Fruit fly (Drosophila melanogaster): ENCODE results near the gene Pop1.

- no peak for TF ChIP-seq CG32532 (GFP tag; IDR thresholded peaks at IDR 0.05)
- no peak for TF ChIP-seq sob (GFP tag; IDR thresholded peaks at IDR 0.05)
Observed at dm6 chrX:5616270-5616669, 6.2 kb upstream of the Pop1 start, which contains the start of gene CG34434.
